Fruit fly (Drosophila melanogaster) whole organism: ENCODE results near the gene Adss.

ENCODE experiments used
- CG8478 ChIP-seq: fragments of >200 bp; optimal IDR thresholded peaks from 2 replicates; lab custom pipeline; 2018; ENCODE audit warnings: inconsistent platforms
- pan ChIP-seq: fragments of >200 bp; optimal IDR thresholded peaks from 2 replicates; lab custom pipeline; 2017

DNA sequence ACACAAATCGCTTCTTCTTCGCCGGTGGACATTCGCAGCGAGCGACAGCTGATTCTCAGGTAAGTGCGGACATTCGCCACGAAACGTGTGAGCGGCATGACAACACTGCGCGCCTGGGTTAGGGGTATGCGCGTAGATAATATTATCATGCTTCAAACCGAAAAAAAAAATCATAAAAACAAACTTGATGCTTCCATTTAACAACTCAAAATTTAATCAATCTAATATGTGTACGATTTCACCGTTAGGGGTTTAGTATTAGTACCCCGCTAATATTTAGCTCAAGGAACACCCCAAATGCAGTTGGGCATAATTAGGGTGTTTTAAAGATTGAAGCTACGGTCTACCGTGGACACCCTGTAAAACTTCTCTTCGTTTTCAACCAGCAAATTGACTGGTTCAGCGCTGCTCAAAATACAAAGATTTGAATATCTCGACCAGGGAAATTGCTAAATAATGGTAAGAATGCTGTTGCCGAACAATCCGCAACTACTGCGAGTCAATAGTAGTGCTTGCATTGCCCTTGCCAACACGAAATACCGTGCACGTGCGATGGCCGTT, 8.5 kb downstream of the Adss start, which contains the start of the genes CG17271 and RpS20:
- TF ChIP-seq pan (lab: Kevin White, UChicago) (no peak), CG8478 (lab: Kevin White, UChicago) (no peak)
